Worm (Caenorhabditis elegans) whole organism, midembryonic: Measurements from ENCODE around the gene ape-1.

Experiments used
- T22C8.4 ChIP-seq: fragments of 200-800 bp; sonication (Bioruptor generic); IDR thresholded peaks from 2 replicates; pipeline ENCODE4 v1.3.6; 2022; ENCODE audit warnings: missing genetic modification characterization, missing compliant biosample characterization
- cog-1 ChIP-seq: sonication (generic microtip); optimal IDR thresholded peaks from 2 replicates; lab custom pipeline; 2016; ENCODE audit warnings: missing genetic modification characterization, missing compliant biosample characterization
- flt-1 ChIP-seq: fragments of 200-800 bp; sonication (Bioruptor generic); IDR thresholded peaks from 2 replicates; pipeline ENCODE4 v1.3.6; 2022; ENCODE audit warnings: missing genetic modification characterization, missing compliant biosample characterization
- klf-2 ChIP-seq: fragments of 200-800 bp; sonication (Bioruptor generic); conservative IDR thresholded peaks from 2 replicates; pipeline ENCODE4 v1.3.6; 2022; ENCODE audit warnings: missing genetic modification reagents, missing genetic modification characterization, missing compliant biosample characterization
- med-1 ChIP-seq: sonication (generic microtip); optimal IDR thresholded peaks from 2 replicates; lab custom pipeline; 2017; ENCODE audit warnings: missing genetic modification characterization, mild to moderate bottlenecking, missing compliant biosample characterization, antibody characterized with exemption, missing genetic modification reagents; ENCODE audit not compliant: insufficient read depth
- ref-1 ChIP-seq: fragments of 200-800 bp; sonication (Bioruptor generic); conservative IDR thresholded peaks from 2 replicates; pipeline ENCODE4 v1.3.6; 2022; ENCODE audit warnings: missing genetic modification reagents, missing genetic modification characterization, missing compliant biosample characterization
- tab-1 ChIP-seq: fragments of 200-800 bp; sonication (Bioruptor generic); IDR thresholded peaks from 2 replicates; pipeline ENCODE4 v1.3.6; 2022; ENCODE audit warnings: missing genetic modification characterization, missing compliant biosample characterization
- ztf-23 ChIP-seq: fragments of 200-800 bp; sonication (Bioruptor generic); IDR thresholded peaks from 2 replicates; pipeline ENCODE4 v1.3.6; 2022; ENCODE audit warnings: missing genetic modification reagents, missing genetic modification characterization, missing compliant biosample characterization
- ztf-29 ChIP-seq: fragments of 200-800 bp; sonication (Bioruptor generic); IDR thresholded peaks from 2 replicates; pipeline ENCODE4 v1.3.6; 2022; ENCODE audit warnings: missing genetic modification reagents, missing genetic modification characterization, missing compliant biosample characterization

DNA sequence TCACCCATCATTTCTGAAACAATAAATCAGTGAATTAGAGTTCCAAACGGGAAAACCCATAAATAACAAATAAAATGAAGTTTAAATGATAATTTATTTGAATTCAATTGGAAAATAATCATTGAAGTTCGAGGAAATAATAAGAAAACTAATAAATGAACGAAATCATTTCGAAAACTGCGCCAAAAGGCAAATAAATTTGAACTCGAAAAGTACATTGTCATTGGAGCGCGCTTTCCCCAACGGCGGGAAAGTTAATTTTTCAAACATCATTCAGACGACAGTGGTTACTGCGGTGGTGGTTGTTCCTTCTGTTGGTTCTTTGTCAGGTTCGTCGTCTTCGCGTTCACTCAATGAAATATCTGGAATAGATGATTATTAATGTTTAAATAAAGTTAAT lies 57.7 kb downstream of the ape-1 start, which contains the start of gene npp-22:
- TF ChIP-seq ztf-23 (GFP tag; lab: Robert Waterston, UW) (no peak), flt-1 (no peak), T22C8.4 (GFP tag; lab: Robert Waterston, UW) (no peak), ref-1 (GFP tag; lab: Robert Waterston, UW) (no peak), cog-1 (tag; lab: Kevin White, UChicago) (no peak), klf-2 (GFP tag; lab: Robert Waterston, UW) (no peak), ztf-29 (GFP tag; lab: Robert Waterston, UW) (no peak), med-1 (GFP tag; lab: Kevin White, UChicago) (no peak), tab-1 (GFP tag; lab: Robert Waterston, UW) (no peak)
